Worm (Caenorhabditis elegans): ENCODE measurements around the gene gln-5.

DNA sequence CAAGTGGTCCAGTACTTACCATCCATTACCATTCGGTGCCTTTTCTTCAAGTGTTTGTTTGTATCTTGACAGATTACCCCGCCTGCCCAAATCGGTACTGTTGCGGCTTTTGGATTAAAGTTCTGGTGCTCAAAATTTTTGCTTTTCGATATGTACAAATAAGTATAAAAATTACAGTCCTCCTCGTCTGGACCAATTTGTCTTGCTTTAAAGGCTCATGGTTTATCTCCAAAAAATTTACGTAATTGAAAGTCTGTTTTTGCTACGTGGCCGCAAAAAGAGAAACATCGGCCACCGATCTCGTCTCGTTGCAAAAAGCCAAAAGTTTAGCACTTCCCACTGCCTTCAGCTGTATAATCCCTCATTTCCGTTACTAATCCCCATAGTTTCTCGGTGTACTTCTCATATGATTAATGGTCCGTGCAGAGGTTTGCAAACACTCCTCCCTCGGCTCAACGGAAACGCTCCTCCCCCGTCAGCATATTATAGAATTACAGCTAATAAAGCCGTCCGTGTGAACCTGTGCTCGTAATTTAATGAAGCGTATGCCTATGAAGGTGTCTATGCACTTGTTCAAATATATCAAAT lies 6.1 kb downstream of the gln-5 start:
- TF ChIP-seq fkh-10 (GFP tag; optimal IDR thresholded peaks at IDR 0.05) (no peak), ceh-24 (tag; optimal IDR thresholded peaks at IDR 0.05) (no peak), pax-1 (tag; optimal IDR thresholded peaks at IDR 0.05) (no peak), pha-4 (tag; optimal IDR thresholded peaks at IDR 0.05) (no peak), ama-1 (optimal IDR thresholded peaks at IDR 0.05) (no peak), hlh-15 (tag; optimal IDR thresholded peaks at IDR 0.05) (no peak), Y22D7AL.16 (tag; optimal IDR thresholded peaks at IDR 0.05) (no peak), nhr-11 (tag; optimal IDR thresholded peaks at IDR 0.05) (no peak), dve-1 (tag; optimal IDR thresholded peaks at IDR 0.05) (no peak), mec-3 (tag; optimal IDR thresholded peaks at IDR 0.05; ENCODE audit: borderline replicate concordance) (no peak)

All from whole organism, late embryonic.